Worm (Caenorhabditis elegans) whole organism, L4/young adult: ENCODE data around the gene msrp-7.

ENCODE experiments used
- W03F9.2 ChIP-seq: fragments of 150-350 bp; optimal IDR thresholded peaks from 2 replicates; lab custom pipeline; 2014; ENCODE audit warnings: missing biosample characterization, missing genetic modification characterization
- dao-5 ChIP-seq: sonication (generic microtip); optimal IDR thresholded peaks from 2 replicates; lab custom pipeline; 2016; ENCODE audit warnings: missing genotype, missing genetic modification characterization, moderate library complexity, missing compliant biosample characterization
- him-1 ChIP-seq: sonication (generic microtip); optimal IDR thresholded peaks from 2 replicates; lab custom pipeline; 2016; ENCODE audit warnings: missing genotype, missing genetic modification reagents, missing genetic modification characterization, missing compliant biosample characterization

Gene msrp-7

DNA sequence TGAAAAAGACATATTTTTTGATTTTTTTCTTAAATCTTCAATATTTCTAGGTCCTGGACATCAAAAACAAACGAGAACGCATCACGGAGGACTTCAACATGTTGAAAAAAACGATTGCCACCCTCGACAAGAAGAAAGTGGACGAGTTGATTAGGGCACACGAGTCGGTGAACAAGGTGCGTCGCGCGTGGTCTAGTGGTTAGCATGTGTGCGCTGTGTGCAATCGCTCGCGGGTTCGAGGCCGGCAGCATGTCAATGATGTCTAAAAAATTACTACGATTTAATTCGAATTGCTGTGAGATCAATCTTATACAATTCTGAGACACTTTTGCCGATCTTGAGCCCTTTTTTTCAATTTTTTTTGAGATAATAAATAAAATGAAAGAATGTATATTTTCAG, 29.3 kb downstream of the msrp-7 start:
- peak; percentile 57 for TF ChIP-seq W03F9.2 (tag; lab: Kevin White, UChicago)
- TF ChIP-seq dao-5: peak; percentile 92
- peak; percentile 95 for TF ChIP-seq him-1

DNA sequence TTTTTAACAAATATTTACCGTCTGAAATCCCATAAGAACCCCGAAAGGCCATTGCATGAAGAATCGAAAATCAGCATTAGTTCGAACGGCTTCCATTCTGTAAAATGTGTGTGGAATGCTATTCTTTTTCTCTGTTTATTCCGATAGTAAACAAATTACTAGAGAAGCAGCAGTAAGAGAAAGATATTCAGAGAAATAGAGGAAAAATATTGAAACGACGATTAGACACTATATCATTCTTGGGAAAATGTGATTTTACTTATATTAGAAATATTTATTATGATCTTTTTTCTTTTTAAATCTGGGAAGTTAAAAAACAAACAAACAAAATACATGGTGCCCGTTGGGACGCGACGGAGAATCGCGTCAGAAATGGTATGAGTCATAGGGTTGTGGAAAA, 32.7 kb downstream of the msrp-7 start, which contains the start of gene M106.8:
Gene M106.8, minus strand, starts transcription at position 101 of the 400 bp plus-strand sequence.
- no peak for TF ChIP-seq him-1

DNA sequence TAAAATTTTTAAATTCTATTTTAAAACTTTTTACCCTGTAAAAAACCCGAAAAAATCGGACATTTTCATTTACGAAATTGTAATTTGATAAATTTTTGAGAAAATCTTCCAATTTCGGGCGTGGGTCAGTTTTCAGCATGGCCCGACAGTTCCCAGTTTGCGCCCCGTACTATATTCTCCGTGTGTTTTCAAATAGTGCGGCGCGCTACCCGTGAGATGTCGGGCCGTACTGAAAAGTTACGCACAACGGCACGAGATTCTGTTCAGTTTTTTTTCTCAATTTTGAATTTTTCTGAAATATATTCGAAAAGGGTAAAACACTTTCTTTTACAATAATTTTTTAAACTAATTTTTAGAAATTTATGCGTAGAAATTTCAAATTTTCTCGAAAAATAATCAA, 36.3 kb downstream of the msrp-7 start:
- no peak for TF ChIP-seq W03F9.2 (tag; lab: Kevin White, UChicago)
- TF ChIP-seq dao-5: no peak
- no peak for TF ChIP-seq him-1

DNA sequence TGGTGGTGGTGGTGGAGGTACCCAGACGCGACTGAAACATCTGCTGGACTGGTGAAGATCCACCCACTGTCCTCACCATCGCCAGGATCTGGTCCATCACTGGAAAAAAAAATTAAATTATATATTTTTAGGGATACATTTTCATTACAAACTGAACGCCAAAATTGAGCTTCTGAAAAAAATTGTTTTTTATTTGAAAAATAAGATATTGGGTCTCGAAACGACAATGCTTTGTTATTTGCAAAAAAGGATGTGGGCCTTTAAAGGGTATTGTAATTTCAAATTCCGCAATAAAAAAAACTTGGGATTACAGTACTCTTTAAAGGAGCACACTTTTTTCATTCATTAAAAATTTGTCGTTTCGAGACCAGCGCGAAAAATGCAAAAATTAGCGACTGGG, 39.1 kb downstream of the msrp-7 start, which contains the start of gene M106.2:
Gene M106.2, minus strand, starts transcription at position 101 of the 400 bp plus-strand sequence.
- TF ChIP-seq W03F9.2 (tag; lab: Kevin White, UChicago) (no peak), him-1 (no peak), dao-5 (no peak)

DNA sequence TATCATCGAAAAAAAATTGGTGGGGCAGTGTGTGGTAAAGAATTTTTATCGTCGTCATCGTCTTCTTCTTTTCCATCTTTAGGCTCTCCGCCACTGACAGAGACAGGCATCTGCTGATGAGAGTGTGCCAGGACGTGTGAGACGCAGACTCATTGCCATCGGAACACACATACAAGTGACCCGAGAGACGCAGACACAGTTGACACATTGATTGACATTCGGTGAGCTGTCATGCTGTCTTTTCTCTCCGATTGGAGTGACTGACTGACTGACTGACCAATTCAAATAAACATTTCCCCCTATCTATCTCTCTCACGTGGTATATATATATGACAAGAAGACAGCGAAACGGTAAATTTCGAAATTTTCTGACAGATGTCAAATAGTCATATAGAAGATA, 40.3 kb downstream of the msrp-7 start:
- TF ChIP-seq W03F9.2 (tag; lab: Kevin White, UChicago): no peak
- no peak for TF ChIP-seq dao-5
- no peak for TF ChIP-seq him-1

DNA sequence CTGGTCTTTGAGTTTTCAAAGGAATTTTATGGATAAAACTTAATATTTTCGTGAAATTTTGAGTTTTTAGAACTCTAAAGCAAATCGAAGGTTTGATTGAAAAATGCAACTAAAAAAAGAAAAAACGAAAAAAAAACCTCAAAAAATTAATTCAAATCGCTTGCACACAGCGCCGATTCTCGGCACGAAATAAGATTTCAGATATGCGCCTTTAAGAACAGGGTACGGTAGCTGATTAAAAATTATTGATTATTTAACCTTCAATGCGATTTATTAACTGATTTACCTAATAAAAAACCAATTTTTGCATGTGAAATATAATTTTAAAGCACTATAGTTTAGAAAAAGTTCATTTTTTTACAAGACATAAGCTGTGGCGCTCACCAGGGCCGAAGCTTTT, 42.1 kb downstream of the msrp-7 start:
- no peak for TF ChIP-seq dao-5

DNA sequence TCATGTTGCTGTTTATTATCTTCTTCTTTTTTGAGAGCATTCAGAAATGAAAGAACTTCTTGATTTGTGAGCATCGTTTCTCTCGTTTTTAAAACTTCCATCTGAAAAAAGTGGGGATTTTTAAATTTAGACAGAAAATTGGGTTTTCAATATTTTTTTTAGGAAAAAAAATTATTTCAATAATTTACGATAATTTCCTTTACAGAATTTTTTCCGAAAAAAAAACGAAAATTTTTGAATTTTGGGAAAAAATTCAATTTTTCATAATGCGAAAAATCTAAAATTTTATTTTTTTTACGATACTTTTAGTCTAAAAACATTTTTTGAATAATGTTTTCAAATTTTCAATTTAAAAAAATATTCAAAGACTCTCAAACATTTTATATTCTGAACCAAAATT, 46.3 kb downstream of the msrp-7 start, which contains the start of gene M106.7:
Gene M106.7, minus strand, starts transcription at position 101 of the 400 bp plus-strand sequence.
- no peak for TF ChIP-seq dao-5
- no peak for TF ChIP-seq W03F9.2 (tag; lab: Kevin White, UChicago)
- TF ChIP-seq him-1: no peak

DNA sequence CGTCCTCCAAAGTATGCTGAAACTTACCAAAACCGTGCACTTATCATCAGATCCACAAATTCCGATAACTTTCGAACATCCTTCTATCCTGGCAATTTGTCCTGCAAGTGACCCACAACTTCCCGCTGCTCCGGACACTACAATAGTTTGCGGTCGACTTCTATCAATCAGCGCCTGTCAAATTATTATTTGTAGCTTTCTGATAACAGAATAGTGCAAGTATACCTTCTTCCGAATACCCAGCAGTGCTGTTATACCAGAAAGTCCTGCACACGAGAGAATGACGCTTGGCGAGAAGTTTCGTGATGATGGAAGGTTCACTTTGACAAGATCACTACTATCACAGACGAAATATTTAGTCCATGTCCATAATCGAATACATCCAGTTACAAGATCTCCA, 48.6 kb downstream of the msrp-7 start:
- no peak for TF ChIP-seq W03F9.2 (tag; lab: Kevin White, UChicago)
- TF ChIP-seq him-1: no peak
- TF ChIP-seq dao-5: no peak

DNA sequence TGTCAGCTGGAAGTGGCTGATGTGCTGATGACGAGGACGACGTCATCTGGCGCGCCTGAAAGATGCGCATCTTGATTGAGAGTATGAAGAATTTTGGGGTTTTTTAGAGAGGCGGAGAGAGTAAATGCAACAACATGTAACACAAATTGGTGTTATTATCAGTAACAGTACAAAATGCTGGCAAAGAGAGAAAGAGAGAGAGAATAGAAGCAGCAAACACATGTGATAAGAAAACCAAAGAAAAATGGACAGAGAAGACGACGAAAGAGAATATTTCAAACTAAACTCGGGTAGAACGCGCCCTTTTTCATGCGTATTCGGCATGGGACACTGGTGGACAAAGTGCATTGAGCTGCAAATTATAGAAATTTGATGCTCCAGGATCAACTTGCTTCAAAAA, 50.0 kb downstream of the msrp-7 start, which contains the start of gene M106.3:
Gene M106.3, minus strand, starts transcription at position 70 of the 400 bp plus-strand sequence.
- TF ChIP-seq W03F9.2 (tag; lab: Kevin White, UChicago) (no peak), dao-5 (no peak), him-1 (no peak)

DNA sequence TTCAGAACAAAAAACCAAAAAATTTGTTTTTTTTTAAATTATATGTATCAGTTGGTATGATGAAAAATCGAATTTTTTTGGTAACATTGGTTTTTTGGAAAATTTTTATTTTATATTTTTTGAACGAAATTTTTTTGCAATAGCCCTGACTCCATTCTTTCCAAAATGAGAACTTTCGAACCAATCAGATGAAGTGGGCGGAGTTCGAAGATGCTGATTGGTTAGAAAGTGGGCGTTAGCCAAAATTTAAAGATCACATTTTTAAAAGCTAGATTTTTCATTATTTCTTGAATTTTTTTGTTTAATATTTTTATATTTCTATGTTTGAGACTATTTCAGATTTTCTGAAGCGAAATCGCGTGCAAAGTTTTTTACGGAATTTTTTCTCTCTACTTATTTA, 50.5 kb downstream of the msrp-7 start:
- TF ChIP-seq dao-5 (no peak), W03F9.2 (tag; lab: Kevin White, UChicago) (no peak), him-1 (no peak)
